Worm (Caenorhabditis elegans) whole organism, L4/young adult: ENCODE results near the gene DC2.5.
"Not testable (repeated sequence)": the region's sequence is repeated elsewhere in the genome, so short reads cannot be mapped to it uniquely, and the experiment has no call there.

Source experiments
- W03F9.2 ChIP-seq: fragments of 150-350 bp; optimal IDR thresholded peaks from 2 replicates; lab custom pipeline; 2014; ENCODE audit warnings: missing biosample characterization, missing genetic modification characterization
- dao-5 ChIP-seq: sonication (generic microtip); optimal IDR thresholded peaks from 2 replicates; lab custom pipeline; 2016; ENCODE audit warnings: missing genotype, missing genetic modification characterization, moderate library complexity, missing compliant biosample characterization
- him-1 ChIP-seq: sonication (generic microtip); optimal IDR thresholded peaks from 2 replicates; lab custom pipeline; 2016; ENCODE audit warnings: missing genotype, missing genetic modification reagents, missing genetic modification characterization, missing compliant biosample characterization

DC2.5 gene

ce11 chrV:212687-213086 is at the start of gene DC2.5:
DC2.5 (minus strand) TSS chrV:212787.
- TF ChIP-seq him-1 (tag; lab: Kevin White, UChicago); W03F9.2 (tag; lab: Kevin White, UChicago); dao-5: not testable (repeated sequence)

ce11 chrV:260334-260733 is 47.7 kb upstream of the DC2.5 start:
- TF ChIP-seq dao-5 (no peak), W03F9.2 (tag; lab: Kevin White, UChicago) (no peak), him-1 (tag; lab: Kevin White, UChicago) (no peak)

ce11 chrV:258730-259129 is 46.1 kb upstream of the DC2.5 start, which contains the start of gene nhr-204:
nhr-204 (minus strand) TSS chrV:258830.
- TF ChIP-seq W03F9.2 (tag; lab: Kevin White, UChicago) (no peak), him-1 (tag; lab: Kevin White, UChicago) (no peak), dao-5 (no peak)

- TF ChIP-seq him-1 (tag; lab: Kevin White, UChicago) = no peak
- TF ChIP-seq dao-5 = no peak
- no peak for TF ChIP-seq W03F9.2 (tag; lab: Kevin White, UChicago)
Observed at ce11 chrV:254591-254990, 42.0 kb upstream of the DC2.5 start, which contains the start of gene str-121. str-121 (minus strand) TSS chrV:254691.

- TF ChIP-seq W03F9.2 (tag; lab: Kevin White, UChicago) (no peak), dao-5 (no peak), him-1 (tag; lab: Kevin White, UChicago) (no peak)
Observed at ce11 chrV:251652-252051, 39.1 kb upstream of the DC2.5 start, which contains the start of gene oac-39. oac-39 (minus strand) TSS chrV:251752.

ce11 chrV:248636-249035 is 36.0 kb upstream of the DC2.5 start:
- TF ChIP-seq him-1 (tag; lab: Kevin White, UChicago) (no peak), dao-5 (no peak), W03F9.2 (tag; lab: Kevin White, UChicago) (no peak)

ce11 chrV:247576-247975 is 35.0 kb upstream of the DC2.5 start:
- TF ChIP-seq him-1 (tag; lab: Kevin White, UChicago) = no peak
- no peak for TF ChIP-seq W03F9.2 (tag; lab: Kevin White, UChicago)
- no peak for TF ChIP-seq dao-5

ce11 chrV:246097-246496 is 33.5 kb upstream of the DC2.5 start, which contains the start of gene kin-34:
kin-34 (minus strand) TSS chrV:246197.
- TF ChIP-seq W03F9.2 (tag; lab: Kevin White, UChicago) = no peak
- no peak for TF ChIP-seq dao-5
- TF ChIP-seq him-1 (tag; lab: Kevin White, UChicago) = no peak

- TF ChIP-seq W03F9.2 (tag; lab: Kevin White, UChicago) (no peak), him-1 (tag; lab: Kevin White, UChicago) (no peak), dao-5 (no peak)
Observed at ce11 chrV:242518-242917, 29.9 kb upstream of the DC2.5 start, which contains the start of gene R02C2.7. R02C2.7 (minus strand) TSS chrV:242618.

- TF ChIP-seq dao-5 (no peak), him-1 (tag; lab: Kevin White, UChicago) (no peak), W03F9.2 (tag; lab: Kevin White, UChicago) (no peak)
Observed at ce11 chrV:240287-240686, 27.7 kb upstream of the DC2.5 start, which contains the start of gene txt-2. txt-2 (minus strand) TSS chrV:240500.

ce11 chrV:238094-238493 is 25.5 kb upstream of the DC2.5 start, which contains the start of gene R02C2.1:
R02C2.1 (minus strand) TSS chrV:238194.
- TF ChIP-seq dao-5 = no peak
- no peak for TF ChIP-seq him-1 (tag; lab: Kevin White, UChicago)
- TF ChIP-seq W03F9.2 (tag; lab: Kevin White, UChicago) = no peak

- TF ChIP-seq W03F9.2 (tag; lab: Kevin White, UChicago) (no peak), him-1 (tag; lab: Kevin White, UChicago) (no peak), dao-5 (no peak)
Observed at ce11 chrV:237012-237411, 24.4 kb upstream of the DC2.5 start.

- TF ChIP-seq dao-5 (no peak), W03F9.2 (tag; lab: Kevin White, UChicago) (no peak), him-1 (tag; lab: Kevin White, UChicago) (no peak)
Observed at ce11 chrV:234572-234971, 22.0 kb upstream of the DC2.5 start, which contains the start of gene kin-33. kin-33 (minus strand) TSS chrV:234672.

- TF ChIP-seq dao-5 = no peak
Observed at ce11 chrV:219632-220031, 7.0 kb upstream of the DC2.5 start, which contains the start of gene srh-80. srh-80 (plus strand) TSS chrV:219932.

- TF ChIP-seq dao-5 (no peak), him-1 (tag; lab: Kevin White, UChicago) (no peak), W03F9.2 (tag; lab: Kevin White, UChicago) (no peak)
Observed at ce11 chrV:216847-217246, 4.3 kb upstream of the DC2.5 start, which contains the start of gene srh-78. srh-78 (plus strand) TSS chrV:217147.
